Worm (Caenorhabditis elegans) whole organism, L2 larva: ENCODE data around the gene T26C12.1.

Source experiments
- C34F6.9 ChIP-seq: fragments of 150-350 bp; optimal IDR thresholded peaks from 2 replicates; lab custom pipeline; 2014; ENCODE audit warnings: missing biosample characterization, missing genetic modification characterization
- R02D3.7 ChIP-seq: fragments of 150-350 bp; optimal IDR thresholded peaks from 2 replicates; lab custom pipeline; 2014; ENCODE audit warnings: missing biosample characterization, missing genetic modification characterization
- Y55F3AM.14 ChIP-seq: fragments of 200-800 bp; sonication (Bioruptor generic); optimal IDR thresholded peaks from 2 replicates; lab custom pipeline; 2018; ENCODE audit warnings: mild to moderate bottlenecking, missing genetic modification characterization, missing compliant biosample characterization
- alr-1 ChIP-seq: fragments of 150-350 bp; optimal IDR thresholded peaks from 2 replicates; lab custom pipeline; 2014; ENCODE audit warnings: missing biosample characterization, missing genetic modification characterization
- aly-2 ChIP-seq: fragments of 150-350 bp; optimal IDR thresholded peaks from 2 replicates; lab custom pipeline; 2014; ENCODE audit warnings: missing biosample characterization, missing genetic modification characterization
- ama-1 ChIP-seq: fragments of 150-350 bp; optimal IDR thresholded peaks from 2 replicates; lab custom pipeline; 2018; ENCODE audit warnings: inconsistent platforms
- blmp-1 ChIP-seq: sonication (generic microtip); optimal IDR thresholded peaks from 2 replicates; lab custom pipeline; 2017; ENCODE audit warnings: missing genetic modification characterization, mild to moderate bottlenecking, missing compliant biosample characterization, antibody characterized with exemption, moderate library complexity; ENCODE audit not compliant: insufficient read depth
- ceh-16 ChIP-seq: fragments of 150-350 bp; optimal IDR thresholded peaks from 2 replicates; lab custom pipeline; 2014; ENCODE audit warnings: missing biosample characterization, missing genetic modification characterization
- crh-2 ChIP-seq: sonication (generic microtip); optimal IDR thresholded peaks from 2 replicates; lab custom pipeline; 2017; ENCODE audit warnings: missing biosample characterization, missing genetic modification characterization
- dmd-4 ChIP-seq: sonication (generic microtip); optimal IDR thresholded peaks from 2 replicates; lab custom pipeline; 2017; ENCODE audit warnings: missing biosample characterization, missing genetic modification characterization
- elt-1 ChIP-seq: fragments of 150-350 bp; optimal IDR thresholded peaks from 2 replicates; lab custom pipeline; 2014; ENCODE audit warnings: missing biosample characterization, missing genetic modification characterization
- elt-3 ChIP-seq: sonication (generic microtip); optimal IDR thresholded peaks from 2 replicates; lab custom pipeline; 2017; ENCODE audit warnings: missing biosample characterization, missing genetic modification characterization
- gmeb-1 ChIP-seq: fragments of 150-350 bp; optimal IDR thresholded peaks from 2 replicates; lab custom pipeline; 2014; ENCODE audit warnings: missing biosample characterization, missing genetic modification characterization
- lin-13 ChIP-seq: fragments of 150-350 bp; optimal IDR thresholded peaks from 2 replicates; lab custom pipeline; 2014; ENCODE audit warnings: missing biosample characterization, missing genetic modification reagents, missing genetic modification characterization
- lin-39 ChIP-seq: fragments of 150-350 bp; optimal IDR thresholded peaks from 2 replicates; lab custom pipeline; 2014; ENCODE audit warnings: missing biosample characterization, missing genetic modification reagents, missing genetic modification characterization
- lsy-2 ChIP-seq, 2 experiments: fragments of 150-350 bp in 1 of 2; sonication (generic microtip) in 1 of 2; optimal IDR thresholded peaks; 2 replicates each; lab custom pipeline; 2014 to 2017; ENCODE audit warnings: missing biosample characterization in 2 of 2, missing genetic modification characterization in 2 of 2
- mab-5 ChIP-seq: fragments of 150-350 bp; optimal IDR thresholded peaks from 2 replicates; lab custom pipeline; 2014; ENCODE audit warnings: missing biosample characterization, missing genetic modification characterization
- mbf-1 ChIP-seq: sonication (generic microtip); optimal IDR thresholded peaks from 2 replicates; lab custom pipeline; 2017; ENCODE audit warnings: missing biosample characterization, missing genetic modification characterization
- mdl-1 ChIP-seq, 2 experiments: fragments of 150-350 bp in 1 of 2; sonication (generic microtip) in 1 of 2; optimal IDR thresholded peaks; 2 replicates each; lab custom pipeline; 2017; ENCODE audit warnings: missing biosample characterization in 2 of 2, missing genetic modification characterization in 2 of 2
- nhr-10 ChIP-seq: sonication (generic microtip); optimal IDR thresholded peaks from 2 replicates; lab custom pipeline; 2017; ENCODE audit warnings: missing biosample characterization, missing genetic modification characterization
- nhr-11 ChIP-seq: fragments of 150-350 bp; optimal IDR thresholded peaks from 2 replicates; lab custom pipeline; 2014; ENCODE audit warnings: missing biosample characterization, missing genetic modification characterization
- nhr-12 ChIP-seq: fragments of 150-350 bp; optimal IDR thresholded peaks from 2 replicates; lab custom pipeline; 2014; ENCODE audit warnings: missing biosample characterization, missing genetic modification characterization
- nhr-129 ChIP-seq: fragments of 150-350 bp; optimal IDR thresholded peaks from 2 replicates; lab custom pipeline; 2014; ENCODE audit warnings: missing biosample characterization, missing genetic modification characterization
- nhr-21 ChIP-seq: fragments of 150-350 bp; optimal IDR thresholded peaks from 2 replicates; lab custom pipeline; 2014; ENCODE audit warnings: missing biosample characterization, missing genetic modification characterization
- nhr-237 ChIP-seq: fragments of 150-350 bp; optimal IDR thresholded peaks from 2 replicates; lab custom pipeline; 2014; ENCODE audit warnings: missing biosample characterization, missing genetic modification characterization
- nhr-25 ChIP-seq: fragments of 150-350 bp; sonication (generic microtip); optimal IDR thresholded peaks from 3 replicates; lab custom pipeline; 2014; ENCODE audit warnings: missing biosample characterization, missing genetic modification characterization
- nhr-6 ChIP-seq: fragments of 150-350 bp; optimal IDR thresholded peaks from 2 replicates; lab custom pipeline; 2014; ENCODE audit warnings: missing biosample characterization, missing genetic modification characterization
- nhr-77 ChIP-seq: fragments of 150-350 bp; optimal IDR thresholded peaks from 2 replicates; lab custom pipeline; 2014; ENCODE audit warnings: missing biosample characterization, missing genetic modification characterization
- sem-4 ChIP-seq: fragments of 150-350 bp; optimal IDR thresholded peaks from 2 replicates; lab custom pipeline; 2014; ENCODE audit warnings: missing biosample characterization, missing genetic modification reagents, missing genetic modification characterization
- skn-1 ChIP-seq: sonication (generic microtip); optimal IDR thresholded peaks from 2 replicates; lab custom pipeline; 2017; ENCODE audit warnings: missing biosample characterization, missing genetic modification characterization
- sma-3 ChIP-seq: sonication (generic microtip); optimal IDR thresholded peaks from 2 replicates; lab custom pipeline; 2016; ENCODE audit warnings: missing genetic modification reagents, missing genetic modification characterization, missing compliant biosample characterization
- sma-9 ChIP-seq, 2 experiments: fragments of 150-350 bp in 1 of 2; sonication (generic microtip) in 1 of 2; optimal IDR thresholded peaks; 2 replicates each; lab custom pipeline; 2014 to 2016; ENCODE audit warnings: missing genetic modification characterization in 2 of 2, mild to moderate bottlenecking in 1 of 2, missing biosample characterization in 1 of 2, missing compliant biosample characterization in 1 of 2, missing genetic modification reagents in 1 of 2, moderate library complexity in 1 of 2
- snpc-4 ChIP-seq: fragments of 150-350 bp; optimal IDR thresholded peaks from 2 replicates; lab custom pipeline; 2014; ENCODE audit warnings: missing biosample characterization, missing genetic modification characterization
- unc-39 ChIP-seq: fragments of 150-350 bp; optimal IDR thresholded peaks from 2 replicates; lab custom pipeline; 2014; ENCODE audit warnings: missing biosample characterization, missing genetic modification characterization
- unc-55 ChIP-seq: fragments of 150-350 bp; sonication (generic microtip); optimal IDR thresholded peaks from 3 replicates; lab custom pipeline; 2014; ENCODE audit warnings: missing biosample characterization, missing genetic modification reagents, missing genetic modification characterization
- unc-62 ChIP-seq: fragments of 150-350 bp; optimal IDR thresholded peaks from 2 replicates; lab custom pipeline; 2014; ENCODE audit warnings: missing biosample characterization, missing genetic modification reagents, missing genetic modification characterization
- ztf-1 ChIP-seq: fragments of 200-800 bp; sonication (Bioruptor generic); conservative IDR thresholded peaks from 2 replicates; pipeline ENCODE4 v1.3.6; 2022; ENCODE audit warnings: missing genetic modification characterization, missing compliant biosample characterization
- ztf-4 ChIP-seq: fragments of 150-350 bp; optimal IDR thresholded peaks from 2 replicates; lab custom pipeline; 2014; ENCODE audit warnings: missing biosample characterization, missing genetic modification characterization

Gene T26C12.1

DNA sequence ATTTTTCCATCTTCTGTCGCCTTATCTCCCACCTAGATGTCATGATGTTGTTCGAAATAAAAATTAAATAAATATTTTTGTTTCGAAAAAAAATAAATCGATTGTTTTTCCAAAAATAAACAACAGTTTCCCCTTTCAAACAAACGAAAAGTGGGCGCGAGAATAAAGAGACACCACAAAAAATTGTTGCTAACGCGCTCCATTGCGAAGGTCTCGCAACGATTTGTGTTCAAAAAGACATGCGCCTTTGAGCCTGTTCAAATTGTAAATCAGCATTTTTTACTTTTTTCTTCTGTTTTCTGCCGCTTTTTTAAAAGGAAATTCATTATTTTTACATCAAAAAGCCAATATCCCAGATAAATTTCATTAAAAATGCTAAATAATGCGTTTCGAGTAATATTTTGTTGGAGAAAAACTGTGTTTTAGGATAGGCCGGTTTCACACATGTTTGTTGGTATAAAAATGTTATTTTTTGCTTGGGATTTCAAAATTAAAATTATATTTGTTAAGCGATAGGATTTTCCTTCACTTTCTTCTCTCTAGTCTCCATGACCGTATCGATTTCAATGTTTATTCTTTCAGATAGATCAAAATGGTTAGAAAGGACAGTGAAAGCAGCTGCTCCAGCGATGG lies 36.0 kb downstream of the T26C12.1 start, which contains the start of gene W08E12.7 (continued):
- TF ChIP-seq sma-3: peak; percentile 93
- TF ChIP-seq ztf-4 (tag; lab: Kevin White, UChicago): peak; percentile 89
- peak; percentile 41 for TF ChIP-seq nhr-10
- TF ChIP-seq mbf-1 (tag; lab: Kevin White, UChicago): no peak
- TF ChIP-seq C34F6.9 (tag; lab: Kevin White, UChicago): peak; percentile 99
- TF ChIP-seq nhr-6 (tag; lab: Kevin White, UChicago): peak; percentile 92
- TF ChIP-seq Y55F3AM.14 (GFP tag; lab: Kevin White, UChicago): peak; percentile 67
- TF ChIP-seq nhr-25: peak; percentile 96
- peak; percentile 14 for TF ChIP-seq nhr-237 (tag; lab: Kevin White, UChicago)
- TF ChIP-seq, all 48 proteins: peak for 33

DNA sequence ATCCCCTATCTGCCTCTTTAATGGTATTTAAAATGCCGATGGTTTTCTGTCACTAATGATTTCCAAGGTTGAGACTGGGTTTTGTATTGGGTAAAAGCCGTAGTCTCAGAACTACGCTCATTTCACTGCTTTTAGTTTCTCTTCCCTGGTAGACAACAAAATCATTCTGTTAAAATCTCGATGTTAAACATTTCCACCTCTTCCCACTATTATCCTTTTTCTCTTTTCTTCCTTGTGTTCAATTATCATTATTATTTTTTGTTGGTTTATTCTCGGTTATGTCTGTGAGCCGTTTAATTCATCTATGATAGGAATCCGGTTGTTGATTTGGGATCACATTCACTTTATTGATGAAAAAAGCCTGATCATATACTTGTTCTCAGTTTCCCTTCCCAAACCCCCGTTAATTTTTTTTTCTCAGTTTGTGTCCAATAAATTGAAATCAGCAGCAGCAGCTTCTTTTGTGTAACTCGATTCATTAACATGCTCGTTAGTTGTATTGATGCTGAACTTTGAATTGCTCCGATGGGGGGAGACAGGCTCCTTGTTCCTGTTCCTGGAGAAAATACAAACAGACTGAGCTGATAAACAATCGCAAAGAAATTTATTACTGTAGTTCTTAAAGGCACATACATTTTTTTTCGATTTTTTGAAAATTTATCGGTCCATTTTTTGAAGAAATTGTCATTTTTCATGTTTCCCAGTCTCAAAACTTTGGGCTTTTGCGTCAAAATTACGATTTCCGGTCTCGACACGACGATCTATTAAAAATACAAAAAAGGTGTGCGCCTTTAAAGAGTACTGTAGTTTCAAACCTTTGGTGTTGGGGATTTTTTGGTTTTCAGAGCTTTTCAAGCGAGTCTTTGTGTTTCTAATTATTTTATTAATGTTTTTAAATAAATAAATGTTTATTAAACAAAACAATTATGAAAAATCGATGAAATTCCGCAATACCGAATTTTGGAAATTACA lies 38.2 kb downstream of the T26C12.1 start:
- TF ChIP-seq nhr-12 (tag; lab: Kevin White, UChicago): no peak
- TF ChIP-seq lin-39 (tag; lab: Kevin White, UChicago): no peak
- no peak for TF ChIP-seq nhr-25
- no peak for TF ChIP-seq sma-9 (GFP tag; optimal IDR thresholded peaks at IDR 0.05; lab: Kevin White, UChicago)
- no peak for TF ChIP-seq sma-9 (tag; optimal IDR thresholded peaks at IDR 0.05; lab: Kevin White, UChicago)
- no peak for TF ChIP-seq blmp-1
- TF ChIP-seq skn-1 (tag; lab: Kevin White, UChicago): no peak
- TF ChIP-seq crh-2 (tag; lab: Kevin White, UChicago): no peak
- no peak for TF ChIP-seq nhr-77 (tag; lab: Kevin White, UChicago)
- no peak for TF ChIP-seq sma-3
- TF ChIP-seq R02D3.7 (tag; lab: Kevin White, UChicago): no peak
- no peak for TF ChIP-seq gmeb-1 (tag; lab: Kevin White, UChicago)
- no peak for TF ChIP-seq unc-62
- no peak for TF ChIP-seq alr-1
- TF ChIP-seq unc-39 (tag; lab: Kevin White, UChicago): no peak
- no peak for TF ChIP-seq sem-4
- TF ChIP-seq nhr-21 (tag; lab: Kevin White, UChicago): no peak
- TF ChIP-seq Y55F3AM.14 (GFP tag; lab: Kevin White, UChicago): no peak
- no peak for TF ChIP-seq mbf-1 (tag; lab: Kevin White, UChicago)
- no peak for TF ChIP-seq C34F6.9 (tag; lab: Kevin White, UChicago)

DNA sequence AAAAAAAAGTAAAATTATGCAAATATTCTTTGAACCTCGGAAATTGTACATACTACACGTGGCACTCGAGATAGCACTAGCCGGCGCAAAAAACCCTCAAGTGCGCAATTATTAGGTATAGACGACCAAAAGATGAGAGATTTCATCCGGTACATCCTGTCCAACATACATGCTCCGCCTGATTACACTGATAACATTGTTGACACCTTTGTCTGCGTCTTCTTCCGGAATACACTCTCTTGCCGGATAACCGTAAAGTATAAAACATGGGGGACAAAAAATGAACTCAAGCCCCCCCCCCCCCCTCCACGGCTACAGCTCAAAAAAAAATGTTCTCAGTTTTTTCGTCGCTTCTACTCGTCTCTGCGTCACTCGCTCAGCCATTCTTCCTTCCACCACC lies 39.6 kb downstream of the T26C12.1 start, which contains the start of gene W08E12.6:
TSS of gene W08E12.6 (plus strand) at position 301 of the 400 bp plus-strand sequence.
- no peak for TF ChIP-seq elt-1
- no peak for TF ChIP-seq C34F6.9 (tag; lab: Kevin White, UChicago)
- no peak for TF ChIP-seq ztf-1 (GFP tag; lab: Robert Waterston, UW)
- TF ChIP-seq nhr-129 (tag; lab: Kevin White, UChicago): no peak
- TF ChIP-seq R02D3.7 (tag; lab: Kevin White, UChicago): no peak
- no peak for TF ChIP-seq aly-2 (tag; lab: Kevin White, UChicago)
- no peak for TF ChIP-seq mdl-1 (tag; optimal IDR thresholded peaks at IDR 0.05; lab: Kevin White, UChicago)
- no peak for TF ChIP-seq nhr-10
- no peak for TF ChIP-seq skn-1 (tag; lab: Kevin White, UChicago)
- no peak for TF ChIP-seq lin-13 (GFP tag; lab: Kevin White, UChicago)
- no peak for TF ChIP-seq sma-9 (GFP tag; optimal IDR thresholded peaks at IDR 0.05; lab: Kevin White, UChicago)
- no peak for TF ChIP-seq sma-9 (tag; optimal IDR thresholded peaks at IDR 0.05; lab: Kevin White, UChicago)
- TF ChIP-seq Y55F3AM.14 (GFP tag; lab: Kevin White, UChicago): no peak
- no peak for TF ChIP-seq snpc-4 (tag; lab: Kevin White, UChicago)
- TF ChIP-seq ceh-16 (tag; lab: Kevin White, UChicago): no peak
- no peak for TF ChIP-seq ztf-4 (tag; lab: Kevin White, UChicago)
- TF ChIP-seq ama-1 (lab: Kevin White, UChicago): no peak
- no peak for TF ChIP-seq elt-3 (tag; lab: Kevin White, UChicago)
- TF ChIP-seq sma-3: no peak

DNA sequence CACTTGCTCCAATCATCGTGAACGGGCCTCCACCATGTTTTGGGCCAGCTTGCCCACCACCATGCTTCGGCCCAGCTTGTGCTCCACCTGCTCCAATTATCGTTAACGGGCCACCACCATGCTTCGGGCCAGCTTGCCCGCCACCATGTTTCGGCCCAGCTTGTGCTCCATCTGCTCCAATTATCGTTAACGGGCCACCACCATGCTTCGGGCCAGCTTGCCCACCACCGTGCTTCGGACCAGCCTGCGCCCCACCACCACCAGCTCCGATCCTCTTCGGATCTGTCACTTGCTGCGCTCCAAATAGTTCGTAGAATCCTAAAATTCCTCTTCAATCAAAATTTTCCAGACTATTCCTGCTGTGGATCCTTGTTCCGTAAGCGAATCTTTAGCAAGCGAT lies 40.5 kb downstream of the T26C12.1 start:
- TF ChIP-seq nhr-12 (tag; lab: Kevin White, UChicago) (no peak), ztf-1 (GFP tag; lab: Robert Waterston, UW) (no peak), nhr-11 (tag; lab: Kevin White, UChicago) (no peak), nhr-25 (no peak), dmd-4 (no peak), unc-55 (no peak), mbf-1 (tag; lab: Kevin White, UChicago) (no peak), mab-5 (tag; lab: Kevin White, UChicago) (no peak), mdl-1 (tag; optimal IDR thresholded peaks at IDR 0.05; lab: Kevin White, UChicago) (no peak), sem-4 (no peak), nhr-129 (tag; lab: Kevin White, UChicago) (no peak), ceh-16 (tag; lab: Kevin White, UChicago) (no peak), lsy-2 (tag; optimal IDR thresholded peaks at IDR 0.05; lab: Kevin White, UChicago) (no peak), ama-1 (lab: Kevin White, UChicago) (no peak), lin-39 (tag; lab: Kevin White, UChicago) (no peak), Y55F3AM.14 (GFP tag; lab: Kevin White, UChicago) (no peak)
